Fruit fly (Drosophila melanogaster) whole organism, embryonic: ENCODE data around the gene Teh2.

Experiments used
- CG17829 ChIP-seq: fragments of 200-800 bp; optimal IDR thresholded peaks from 2 replicates; lab custom pipeline; 2019; ENCODE audit warnings: missing biosample characterization, mild to moderate bottlenecking, missing genetic modification characterization, moderate library complexity
- CG3838 ChIP-seq: fragments of 200-800 bp; sonication (Bioruptor generic); optimal IDR thresholded peaks from 3 replicates; lab custom pipeline; 2016; ENCODE audit warnings: missing biosample characterization, missing genetic modification characterization
- CG7963 ChIP-seq: fragments of 200-800 bp; sonication (Bioruptor generic); IDR thresholded peaks from 3 replicates; pipeline ENCODE4 v1.3.6; 2022; ENCODE audit warnings: missing biosample characterization, missing genetic modification characterization; ENCODE audit not compliant: partially characterized antibody
- Dp ChIP-seq: fragments of 200-800 bp; sonication (Bioruptor generic); optimal IDR thresholded peaks from 2 replicates; lab custom pipeline; 2018; ENCODE audit warnings: missing biosample characterization, mild to moderate bottlenecking, missing genetic modification characterization, moderate library complexity
- Fer2 ChIP-seq: fragments of 200-800 bp; sonication (Bioruptor generic); optimal IDR thresholded peaks from 2 replicates; lab custom pipeline; 2018; ENCODE audit warnings: missing biosample characterization, mild to moderate bottlenecking, missing genetic modification characterization, moderate library complexity
- HLH54F ChIP-seq: fragments of 200-800 bp; sonication (Bioruptor generic); optimal IDR thresholded peaks from 3 replicates; lab custom pipeline; 2016; ENCODE audit warnings: missing biosample characterization, missing genetic modification characterization
- Hr39 ChIP-seq: fragments of >200 bp; optimal IDR thresholded peaks from 2 replicates; lab custom pipeline; 2017
- Rx ChIP-seq: fragments of 200-800 bp; sonication (Bioruptor generic); IDR thresholded peaks from 2 replicates; pipeline ENCODE4 v1.3.6; 2022; ENCODE audit warnings: missing biosample characterization, missing genetic modification characterization
- Vsx1 ChIP-seq: fragments of 200-800 bp; sonication (Bioruptor generic); optimal IDR thresholded peaks from 2 replicates; lab custom pipeline; 2017; ENCODE audit warnings: missing biosample characterization, mild to moderate bottlenecking, missing genetic modification characterization, missing genetic modification reagents
- hth ChIP-seq: fragments of >200 bp; optimal IDR thresholded peaks from 2 replicates; lab custom pipeline; 2017; ENCODE audit warnings: inconsistent platforms

DNA sequence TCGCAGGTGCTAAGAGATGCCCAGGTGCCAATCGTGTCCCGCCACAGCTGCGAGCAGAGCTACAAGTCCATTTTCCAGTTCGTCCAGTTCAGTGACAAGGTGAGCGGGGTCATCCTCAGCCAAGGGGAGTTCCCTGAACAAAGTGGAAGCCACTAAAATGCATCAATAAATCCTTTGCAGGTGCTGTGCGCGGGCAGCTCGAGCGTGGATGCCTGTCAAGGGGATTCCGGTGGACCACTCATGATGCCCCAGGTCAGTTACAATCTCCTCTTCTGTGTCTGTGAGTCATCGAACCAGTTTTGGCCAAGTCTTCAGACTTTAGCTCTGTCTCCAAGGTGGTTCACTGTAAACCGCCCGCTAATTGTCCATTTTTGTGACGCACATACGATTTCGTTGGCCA is 42.6 kb downstream of the Teh2 start:
- TF ChIP-seq HLH54F (no peak), hth (lab: Kevin White, UChicago) (no peak), CG3838 (GFP tag; lab: Kevin White, UChicago) (no peak), Hr39 (lab: Kevin White, UChicago) (no peak), CG17829 (tag; lab: Kevin White, UChicago) (no peak), Rx (no peak), Vsx1 (no peak), CG7963 (GFP tag; lab: Robert Waterston, UW) (no peak), Dp (GFP tag; lab: Kevin White, UChicago) (no peak), Fer2 (tag; lab: Kevin White, UChicago) (no peak)
